Fruit fly (Drosophila melanogaster) Kc167 (cell line): ENCODE results near the gene heix.
A peak's percentile ranks its signal among the peaks of the same experiment; 100 is the strongest.

Experiments used
- Myc ChIP-seq: fragments of >200 bp; optimal IDR thresholded peaks from 2 replicates; lab custom pipeline; 2017; ENCODE audit warnings: missing external identifiers
- Sin3A ChIP-seq: fragments of >200 bp; optimal IDR thresholded peaks from 2 replicates; lab custom pipeline; 2018; ENCODE audit warnings: missing external identifiers
- h ChIP-seq: fragments of >200 bp; optimal IDR thresholded peaks from 3 replicates; lab custom pipeline; 2018; ENCODE audit warnings: missing external identifiers
- insv ChIP-seq: fragments of >200 bp; optimal IDR thresholded peaks from 3 replicates; lab custom pipeline; 2018; ENCODE audit warnings: missing external identifiers
- psq ChIP-seq: fragments of >200 bp; optimal IDR thresholded peaks from 2 replicates; lab custom pipeline; 2017; ENCODE audit warnings: missing external identifiers
- ttk ChIP-seq: sonication (Bioruptor generic); optimal IDR thresholded peaks from 2 replicates; lab custom pipeline; 2017; ENCODE audit warnings: missing external identifiers

heix gene

dm6 chr2L:16293703-16294233 is 5.9 kb downstream of the heix start, which contains the start of gene Cyp303a1:
Cyp303a1 (plus strand) TSS chr2L:16294183.
- TF ChIP-seq ttk (lab: Kevin White, UChicago), result no peak
- TF ChIP-seq Sin3A (lab: Kevin White, UChicago), result no peak
- TF ChIP-seq insv (lab: Kevin White, UChicago), result no peak
- no peak for TF ChIP-seq psq (lab: Kevin White, UChicago)
- no peak for TF ChIP-seq h
- TF ChIP-seq Myc, result no peak

dm6 chr2L:16292975-16293501 is 6.6 kb downstream of the heix start, which contains the start of gene CG13258:
CG13258 (minus strand) TSS chr2L:16293025.
- TF ChIP-seq h (no peak), Myc (no peak), insv (lab: Kevin White, UChicago) (no peak), ttk (lab: Kevin White, UChicago) (no peak), Sin3A (lab: Kevin White, UChicago) (no peak), psq (lab: Kevin White, UChicago) (no peak)

dm6 chr2L:16290984-16291383 is 8.7 kb downstream of the heix start, which contains the start of gene CG17329:
CG17329 (plus strand) TSS chr2L:16291284.
- TF ChIP-seq Sin3A (lab: Kevin White, UChicago), result no peak
- no peak for TF ChIP-seq psq (lab: Kevin White, UChicago)
- TF ChIP-seq insv (lab: Kevin White, UChicago), result no peak
- no peak for TF ChIP-seq ttk (lab: Kevin White, UChicago)
- no peak for TF ChIP-seq h
- TF ChIP-seq Myc, result no peak

dm6 chr2L:16288393-16288731 is 11.3 kb downstream of the heix start:
- no peak for TF ChIP-seq h
- TF ChIP-seq insv (lab: Kevin White, UChicago), result no peak
- no peak for TF ChIP-seq Sin3A (lab: Kevin White, UChicago)
- no peak for TF ChIP-seq psq (lab: Kevin White, UChicago)
- no peak for TF ChIP-seq ttk (lab: Kevin White, UChicago)
- no peak for TF ChIP-seq Myc

- TF ChIP-seq psq (lab: Kevin White, UChicago) (no peak), Myc (no peak), ttk (lab: Kevin White, UChicago) (no peak), Sin3A (lab: Kevin White, UChicago) (no peak), h (no peak), insv (lab: Kevin White, UChicago) (no peak)
These were observed 11.9 kb downstream of the heix start, which contains the start of the genes crp and pkaap for dm6 chr2L:16287602-16288392. crp (minus strand) TSS chr2L:16287730. pkaap (plus strand) TSS chr2L:16288290.

- TF ChIP-seq psq (lab: Kevin White, UChicago) (no peak), insv (lab: Kevin White, UChicago) (no peak), Sin3A (lab: Kevin White, UChicago) (no peak), ttk (lab: Kevin White, UChicago) (no peak), Myc (no peak), h (no peak)
These were observed 12.6 kb downstream of the heix start for dm6 chr2L:16287006-16287601.

- TF ChIP-seq ttk (lab: Kevin White, UChicago), result no peak
- TF ChIP-seq psq (lab: Kevin White, UChicago), result peak; percentile 89
- no peak for TF ChIP-seq h
- TF ChIP-seq Myc, result no peak
- TF ChIP-seq Sin3A (lab: Kevin White, UChicago), result no peak
- no peak for TF ChIP-seq insv (lab: Kevin White, UChicago)
These were observed 13.2 kb downstream of the heix start for dm6 chr2L:16286360-16287005.

dm6 chr2L:16285692-16286359 is 13.8 kb downstream of the heix start:
- no peak for TF ChIP-seq h

- no peak for TF ChIP-seq psq (lab: Kevin White, UChicago)
- TF ChIP-seq Sin3A (lab: Kevin White, UChicago), result no peak
- no peak for TF ChIP-seq insv (lab: Kevin White, UChicago)
- TF ChIP-seq Myc, result no peak
- TF ChIP-seq ttk (lab: Kevin White, UChicago), result no peak
- TF ChIP-seq h, result no peak
These were observed 15.1 kb downstream of the heix start for dm6 chr2L:16284306-16285299.

- TF ChIP-seq insv (lab: Kevin White, UChicago) (no peak), Sin3A (lab: Kevin White, UChicago) (no peak), ttk (lab: Kevin White, UChicago) (no peak), Myc (no peak), h (no peak), psq (lab: Kevin White, UChicago) (no peak)
These were observed 16.8 kb downstream of the heix start for dm6 chr2L:16282856-16283255.
